Worm (Caenorhabditis elegans) whole organism, early embryonic: ENCODE results near the gene ftn-1.

Experiments
- F13C5.2 ChIP-seq: sonication (generic microtip); optimal IDR thresholded peaks from 2 replicates; lab custom pipeline; 2017; ENCODE audit warnings: mild to moderate bottlenecking, missing genetic modification characterization, inconsistent platforms, missing compliant biosample characterization
- ama-1 ChIP-seq: fragments of 150-350 bp; optimal IDR thresholded peaks from 2 replicates; lab custom pipeline; 2014
- flt-1 ChIP-seq: fragments of 200-800 bp; sonication (Bioruptor generic); IDR thresholded peaks from 2 replicates; pipeline ENCODE4 v1.3.6; 2022; ENCODE audit warnings: missing genetic modification characterization, missing compliant biosample characterization
- sea-1 ChIP-seq: fragments of 200-800 bp; sonication (Bioruptor generic); conservative IDR thresholded peaks from 2 replicates; pipeline ENCODE4 v1.3.6; 2022; ENCODE audit warnings: missing genetic modification characterization, missing compliant biosample characterization
- tbx-37 ChIP-seq: fragments of 200-800 bp; sonication (Bioruptor generic); conservative IDR thresholded peaks from 2 replicates; pipeline ENCODE4 v1.3.6; 2022; ENCODE audit warnings: missing genetic modification reagents, missing genetic modification characterization, missing compliant biosample characterization

DNA sequence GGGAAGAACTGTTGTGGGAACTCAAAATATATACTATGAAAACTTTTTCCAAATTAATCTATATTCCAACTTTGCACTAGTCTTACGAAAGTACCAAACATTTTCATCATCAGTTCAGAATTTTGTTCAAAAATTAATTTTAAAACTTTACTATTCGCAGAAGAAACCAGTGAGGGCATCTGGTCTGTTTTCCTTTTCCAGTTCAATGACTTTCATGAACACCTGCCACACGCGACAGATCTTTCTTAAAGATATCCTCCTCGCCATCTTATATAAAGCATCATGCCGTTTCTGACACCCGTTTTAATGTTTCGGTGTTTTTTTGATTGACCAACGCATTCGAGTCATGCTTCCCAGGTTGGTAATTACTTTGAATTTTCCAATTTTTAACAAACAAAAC lies 14.4 kb downstream of the ftn-1 start, which contains the start of gene C54F6.3:
- no peak for TF ChIP-seq ama-1
- TF ChIP-seq tbx-37 (GFP tag; lab: Robert Waterston, UW) = no peak
- TF ChIP-seq sea-1 (GFP tag; lab: Robert Waterston, UW) = no peak
- no peak for TF ChIP-seq flt-1 (GFP tag; lab: Robert Waterston, UW)
- no peak for TF ChIP-seq F13C5.2
